Worm (Caenorhabditis elegans) whole organism, young adult: ENCODE data around the gene sre-29.

Source experiments
- C06A6.2 ChIP-seq: fragments of 200-800 bp; sonication (Bioruptor generic); conservative IDR thresholded peaks from 2 replicates; pipeline ENCODE4 v1.3.6; 2022; ENCODE audit warnings: missing genetic modification characterization, missing compliant biosample characterization
- F55B11.4 ChIP-seq: sonication (generic microtip); optimal IDR thresholded peaks from 2 replicates; lab custom pipeline; 2016; ENCODE audit warnings: missing compliant biosample characterization, missing genetic modification characterization, borderline replicate concordance; ENCODE audit not compliant: insufficient read depth
- K12H6.12 ChIP-seq: fragments of 200-800 bp; sonication (Bioruptor generic); optimal IDR thresholded peaks from 2 replicates; lab custom pipeline; 2018; ENCODE audit warnings: mild to moderate bottlenecking, missing genetic modification characterization, missing compliant biosample characterization
- Y56A3A.18 ChIP-seq: fragments of 200-800 bp; sonication (Bioruptor generic); IDR thresholded peaks from 2 replicates; pipeline ENCODE4 v1.3.6; 2022; ENCODE audit warnings: missing genetic modification reagents, missing genetic modification characterization, missing compliant biosample characterization
- akir-1 ChIP-seq: fragments of 200-800 bp; sonication (Bioruptor generic); optimal IDR thresholded peaks from 2 replicates; lab custom pipeline; 2018; ENCODE audit warnings: mild to moderate bottlenecking, missing genetic modification characterization, moderate library complexity, missing compliant biosample characterization
- ama-1 ChIP-seq, 3 experiments: fragments of 150-350 bp in 1 of 3; sonication (generic microtip) in 2 of 3; optimal IDR thresholded peaks; 2 replicates each; lab custom pipeline; 2014 to 2018; ENCODE audit warnings: missing biosample characterization in 2 of 3, missing genetic modification characterization in 2 of 3, missing genetic modification reagents in 2 of 3
- aptf-3 ChIP-seq: fragments of 200-800 bp; sonication (Bioruptor generic); IDR thresholded peaks from 2 replicates; pipeline ENCODE4 v1.3.6; 2022; ENCODE audit warnings: missing genetic modification characterization, missing compliant biosample characterization
- attf-6 ChIP-seq: fragments of 200-800 bp; sonication (Bioruptor generic); IDR thresholded peaks from 2 replicates; pipeline ENCODE4 v1.3.6; 2022; ENCODE audit warnings: missing genetic modification reagents, missing genetic modification characterization, missing compliant biosample characterization
- ceh-100 ChIP-seq: fragments of 200-800 bp; sonication (Bioruptor generic); IDR thresholded peaks from 2 replicates; pipeline ENCODE4 v1.3.6; 2022; ENCODE audit warnings: missing genetic modification reagents, missing genetic modification characterization, missing compliant biosample characterization
- ceh-58 ChIP-seq: fragments of 200-800 bp; sonication (Bioruptor generic); IDR thresholded peaks from 2 replicates; pipeline ENCODE4 v1.3.6; 2022; ENCODE audit warnings: missing genetic modification characterization, missing compliant biosample characterization
- egrh-3 ChIP-seq: fragments of 200-800 bp; sonication (Bioruptor generic); IDR thresholded peaks from 2 replicates; pipeline ENCODE4 v1.3.6; 2022; ENCODE audit warnings: missing genetic modification reagents, missing genetic modification characterization, missing compliant biosample characterization
- ekl-4 ChIP-seq: fragments of 200-800 bp; sonication (Bioruptor generic); IDR thresholded peaks from 2 replicates; pipeline ENCODE4 v1.3.6; 2022; ENCODE audit warnings: missing genetic modification reagents, missing genetic modification characterization, missing compliant biosample characterization
- ets-4 ChIP-seq: fragments of 200-800 bp; sonication (Bioruptor generic); optimal IDR thresholded peaks from 2 replicates; lab custom pipeline; 2018; ENCODE audit warnings: mild to moderate bottlenecking, missing genetic modification characterization, missing compliant biosample characterization
- hmg-1.2 ChIP-seq: fragments of 200-800 bp; sonication (Bioruptor generic); IDR thresholded peaks from 2 replicates; pipeline ENCODE4 v1.3.6; 2022; ENCODE audit warnings: missing genetic modification reagents, missing genetic modification characterization, missing compliant biosample characterization
- let-607 ChIP-seq, 2 experiments: fragments of 200-800 bp in 1 of 2; sonication (Bioruptor generic) in 1 of 2; sonication (generic microtip) in 1 of 2; optimal IDR thresholded peaks; 2 replicates each; lab custom pipeline; 2016 to 2018; ENCODE audit warnings: mild to moderate bottlenecking in 2 of 2, missing compliant biosample characterization in 2 of 2, missing genetic modification characterization in 2 of 2, moderate library complexity in 2 of 2, missing genotype in 1 of 2
- lsl-1 ChIP-seq: fragments of 200-800 bp; sonication (Bioruptor generic); optimal IDR thresholded peaks from 2 replicates; lab custom pipeline; 2018; ENCODE audit warnings: mild to moderate bottlenecking, missing genetic modification characterization, moderate library complexity, missing compliant biosample characterization
- mel-28 ChIP-seq: sonication (generic microtip); optimal IDR thresholded peaks from 2 replicates; lab custom pipeline; 2016; ENCODE audit warnings: borderline replicate concordance, mild to moderate bottlenecking, missing genetic modification characterization, missing compliant biosample characterization
- nfya-1 ChIP-seq: sonication (generic microtip); optimal IDR thresholded peaks from 2 replicates; lab custom pipeline; 2017; ENCODE audit warnings: antibody characterized with exemption, missing compliant biosample characterization, missing genetic modification characterization, borderline replicate concordance; ENCODE audit not compliant: insufficient read depth
- nfyb-1 ChIP-seq: fragments of 200-800 bp; sonication (Bioruptor generic); IDR thresholded peaks from 2 replicates; pipeline ENCODE4 v1.3.6; 2022; ENCODE audit warnings: missing genetic modification reagents, missing genetic modification characterization, missing compliant biosample characterization
- nhr-27 ChIP-seq: fragments of 200-800 bp; sonication (Bioruptor generic); optimal IDR thresholded peaks from 2 replicates; lab custom pipeline; 2018; ENCODE audit warnings: mild to moderate bottlenecking, missing genetic modification characterization, moderate library complexity, missing compliant biosample characterization
- rec-8 ChIP-seq, 2 experiments: sonication (generic microtip); optimal IDR thresholded peaks; 2 replicates each; lab custom pipeline; 2016; ENCODE audit warnings: mild to moderate bottlenecking in 2 of 2, missing genetic modification characterization in 2 of 2, missing genetic modification reagents in 2 of 2, missing genotype in 2 of 2, missing biosample characterization in 1 of 2, missing compliant biosample characterization in 1 of 2, moderate library complexity in 1 of 2
- rpc-1 ChIP-seq, 2 experiments: fragments of 150-350 bp in 1 of 2; sonication (generic microtip) in 1 of 2; optimal IDR thresholded peaks; 2 replicates each; lab custom pipeline; 2014 to 2018; ENCODE audit warnings: missing biosample characterization in 1 of 2, missing genetic modification characterization in 1 of 2, missing genetic modification reagents in 1 of 2, missing genotype in 1 of 2
- snpc-1.1 ChIP-seq: sonication (generic microtip); optimal IDR thresholded peaks from 2 replicates; lab custom pipeline; 2017; ENCODE audit warnings: missing genetic modification characterization, mild to moderate bottlenecking, missing compliant biosample characterization, antibody characterized with exemption, moderate library complexity, missing genotype, missing genetic modification reagents; ENCODE audit not compliant: insufficient read depth
- snpc-4 ChIP-seq, 5 experiments: fragments of 150-350 bp in 1 of 5; sonication (generic microtip) in 4 of 5; optimal IDR thresholded peaks; 2 replicates each; lab custom pipeline; 2014 to 2018; ENCODE audit warnings: missing genetic modification characterization in 5 of 5, missing biosample characterization in 3 of 5, antibody characterized with exemption in 2 of 5, mild to moderate bottlenecking in 2 of 5, missing compliant biosample characterization in 2 of 5, missing genotype in 2 of 5, moderate library complexity in 2 of 5, missing genetic modification reagents in 1 of 5
- somi-1 ChIP-seq: fragments of 200-800 bp; sonication (Bioruptor generic); optimal IDR thresholded peaks from 2 replicates; lab custom pipeline; 2018; ENCODE audit warnings: mild to moderate bottlenecking, missing genetic modification characterization, missing compliant biosample characterization
- sptf-2 ChIP-seq: fragments of 200-800 bp; sonication (Bioruptor generic); optimal IDR thresholded peaks from 2 replicates; lab custom pipeline; 2018; ENCODE audit warnings: mild to moderate bottlenecking, missing genetic modification characterization, missing compliant biosample characterization
- tlf-1 ChIP-seq: fragments of 200-800 bp; sonication (Bioruptor generic); optimal IDR thresholded peaks from 2 replicates; lab custom pipeline; 2018; ENCODE audit warnings: mild to moderate bottlenecking, missing genetic modification characterization, missing compliant biosample characterization
- xnd-1 ChIP-seq: sonication (generic microtip); optimal IDR thresholded peaks from 2 replicates; lab custom pipeline; 2016; ENCODE audit warnings: missing genotype, missing genetic modification reagents, missing genetic modification characterization, missing compliant biosample characterization
- zfh-2 ChIP-seq: fragments of 200-800 bp; sonication (Bioruptor generic); conservative IDR thresholded peaks from 2 replicates; pipeline ENCODE4 v1.3.6; 2022; ENCODE audit warnings: missing genetic modification reagents, missing genetic modification characterization, missing compliant biosample characterization
- ztf-26 ChIP-seq: sonication (generic microtip); optimal IDR thresholded peaks from 2 replicates; lab custom pipeline; 2017; ENCODE audit warnings: missing genetic modification characterization, missing compliant biosample characterization
- ztf-3 ChIP-seq: fragments of 200-800 bp; sonication (Bioruptor generic); optimal IDR thresholded peaks from 2 replicates; lab custom pipeline; 2018; ENCODE audit warnings: mild to moderate bottlenecking, missing genetic modification characterization, missing compliant biosample characterization

sre-29 gene

ce11 chrII:12387487-12387886 is 14.2 kb downstream of the sre-29 start:
- TF ChIP-seq nfyb-1 (no peak), nhr-27 (tag; lab: Kevin White, UChicago) (no peak), C06A6.2 (GFP tag; lab: Robert Waterston, UW) (no peak), tlf-1 (no peak), ceh-100 (GFP tag; lab: Robert Waterston, UW) (no peak)

ce11 chrII:12386781-12387180 is 14.9 kb downstream of the sre-29 start, which contains the start of gene sre-42:
Gene sre-42, minus strand, starts transcription at chrII:12386881.
- TF ChIP-seq sptf-2 (GFP tag; lab: Kevin White, UChicago) = no peak
- TF ChIP-seq ekl-4 = no peak
- no peak for TF ChIP-seq Y56A3A.18 (GFP tag; lab: Robert Waterston, UW)
- no peak for TF ChIP-seq akir-1
- no peak for TF ChIP-seq aptf-3 (GFP tag; lab: Robert Waterston, UW)
- TF ChIP-seq ets-4 (GFP tag; lab: Kevin White, UChicago) = no peak
- TF ChIP-seq xnd-1 (tag; lab: Kevin White, UChicago) = no peak
- no peak for TF ChIP-seq ztf-26 (tag; lab: Kevin White, UChicago)
- TF ChIP-seq nfya-1 (tag; lab: Kevin White, UChicago) = no peak
- TF ChIP-seq rec-8 (tag; optimal IDR thresholded peaks at IDR 0.05; lab: Kevin White, UChicago) = no peak
- no peak for TF ChIP-seq somi-1
- TF ChIP-seq K12H6.12 (tag; lab: Kevin White, UChicago) = no peak
- TF ChIP-seq F55B11.4 (tag; lab: Kevin White, UChicago) = no peak

ce11 chrII:12385815-12386214 is 15.9 kb downstream of the sre-29 start:
- TF ChIP-seq let-607 (tag; optimal IDR thresholded peaks at IDR 0.05; lab: Kevin White, UChicago) (no peak), ama-1 (optimal IDR thresholded peaks at IDR 0.05; lab: Kevin White, UChicago) (no peak), ama-1 (GFP tag; optimal IDR thresholded peaks at IDR 0.05; lab: Kevin White, UChicago) (no peak), mel-28 (tag; lab: Kevin White, UChicago) (no peak), ceh-58 (GFP tag; lab: Robert Waterston, UW) (no peak), lsl-1 (GFP tag; lab: Kevin White, UChicago) (no peak), egrh-3 (GFP tag; lab: Robert Waterston, UW) (peak; percentile 31; the same call in 1 of the 2 replicates), zfh-2 (GFP tag; lab: Robert Waterston, UW) (peak; percentile 86), snpc-1.1 (tag; lab: Kevin White, UChicago) (peak; percentile 67), sptf-2 (GFP tag; lab: Kevin White, UChicago) (no peak), rpc-1 (optimal IDR thresholded peaks at IDR 0.05; lab: Kevin White, UChicago) (no peak), rpc-1 (tag; optimal IDR thresholded peaks at IDR 0.05; lab: Kevin White, UChicago) (peak; percentile 8), attf-6 (no peak), hmg-1.2 (peak; percentile 17; the same call in 1 of the 2 replicates), snpc-4 (GFP tag; optimal IDR thresholded peaks at IDR 0.05; lab: Kevin White, UChicago) (peak; percentile 21), snpc-4 (tag; optimal IDR thresholded peaks at IDR 0.05; lab: Kevin White, UChicago) (peak in 3 of 4 experiments; percentile 28 to 90 (median 84)), ztf-3 (GFP tag; lab: Kevin White, UChicago) (no peak)
